Worm (Caenorhabditis elegans): Measurements from ENCODE around the gene C29F4.3.

DNA sequence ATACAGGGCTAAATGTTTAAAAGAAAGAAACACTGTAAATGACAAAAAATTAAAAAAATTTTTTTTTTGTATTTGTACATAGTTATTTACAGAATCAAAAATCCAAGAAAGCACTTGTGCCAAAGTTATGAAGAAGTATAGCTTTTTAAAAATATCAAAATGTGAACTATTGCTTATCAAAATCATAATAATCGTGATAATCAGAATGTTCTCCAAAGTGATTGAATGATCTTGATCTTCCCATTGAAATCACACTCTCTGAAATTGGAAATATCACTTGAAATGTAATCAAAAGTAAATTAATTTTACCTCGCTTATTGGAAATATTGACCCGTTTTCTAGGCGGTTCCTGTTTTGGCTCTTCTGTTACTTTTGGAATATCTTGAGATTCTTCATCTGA lies 2.8 kb upstream of the C29F4.3 start:
- TF ChIP-seq dao-5 (tag; optimal IDR thresholded peaks at IDR 0.05): no peak
- TF ChIP-seq him-1 (tag; optimal IDR thresholded peaks at IDR 0.05): no peak
